Fruit fly (Drosophila melanogaster): ENCODE measurements around the gene CG8188.

Gene CG8188

DNA sequence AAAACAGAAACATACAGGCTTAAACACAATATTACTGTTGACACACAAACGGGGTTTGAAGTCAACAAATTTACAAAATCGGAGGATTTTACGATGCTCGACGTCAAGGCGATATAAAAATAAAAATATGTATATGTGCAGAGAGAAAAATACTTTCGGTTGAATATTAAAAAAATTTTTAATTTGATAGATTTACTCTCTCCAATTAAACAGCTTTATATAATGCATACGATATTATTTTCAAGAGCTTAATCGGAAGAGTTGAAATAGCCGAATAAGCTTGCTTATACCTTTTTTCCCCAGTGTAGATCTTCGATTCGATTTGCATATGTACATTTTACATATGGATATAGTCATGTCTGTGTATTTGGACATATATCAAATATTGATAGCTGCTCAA lies 6.2 kb downstream of the CG8188 start (continued):
- TF ChIP-seq Rfx (GFP tag; IDR thresholded peaks at IDR 0.05) (peak; percentile 84), MESR4 (GFP tag; optimal IDR thresholded peaks at IDR 0.05) (no peak), CG15514 (GFP tag; optimal IDR thresholded peaks at IDR 0.05) (peak; percentile 21), Dfd (GFP tag; optimal IDR thresholded peaks at IDR 0.05) (no peak), CG43689 (GFP tag; IDR thresholded peaks at IDR 0.05) (0 out of 2 replicates have a peak, but pooled peaks have one; percentile 47), bigmax (GFP tag; optimal IDR thresholded peaks at IDR 0.05) (no peak), row (GFP tag; IDR thresholded peaks at IDR 0.05) (peak; percentile 83), Mes4 (GFP tag; optimal IDR thresholded peaks at IDR 0.05) (no peak), Myb (GFP tag; optimal IDR thresholded peaks at IDR 0.05) (no peak), D19A (tag; optimal IDR thresholded peaks at IDR 0.05) (peak; percentile 8), hb (GFP tag; IDR thresholded peaks at IDR 0.05; ENCODE audit: partially characterized antibody) (no peak), CG13287 (GFP tag; IDR thresholded peaks at IDR 0.05; ENCODE audit: partially characterized antibody) (no peak), HmgZ (tag; optimal IDR thresholded peaks at IDR 0.05) (peak; percentile 48), mirr (GFP tag; optimal IDR thresholded peaks at IDR 0.05) (no peak), CG7987 (GFP tag; optimal IDR thresholded peaks at IDR 0.05) (no peak), lov (optimal IDR thresholded peaks at IDR 0.05) (no peak), lov (GFP tag; IDR thresholded peaks at IDR 0.05) (no peak), HLHmδ (GFP tag; optimal IDR thresholded peaks at IDR 0.05) (no peak), CrebB (tag; optimal IDR thresholded peaks at IDR 0.05) (peak; percentile 10), caup (GFP tag; optimal IDR thresholded peaks at IDR 0.05; ENCODE audit: severe bottlenecking) (peak; percentile 26), ab (GFP tag; optimal IDR thresholded peaks at IDR 0.05) (no peak), Drgx (GFP tag; IDR thresholded peaks at IDR 0.05) (0 out of 2 replicates have a peak, but pooled peaks have one; percentile 12), CG33213 (GFP tag; optimal IDR thresholded peaks at IDR 0.05) (no peak), aop (GFP tag; IDR thresholded peaks at IDR 0.05) (no peak), crol (GFP tag; IDR thresholded peaks at IDR 0.05) (no peak), CG8290 (GFP tag; optimal IDR thresholded peaks at IDR 0.05) (no peak), CG8290 (tag; optimal IDR thresholded peaks at IDR 0.05) (peak in 1 of 2 experiments; percentile 67), B-H2 (GFP tag; optimal IDR thresholded peaks at IDR 0.05) (no peak), pfk (GFP tag; optimal IDR thresholded peaks at IDR 0.05) (no peak), eve (GFP tag; optimal IDR thresholded peaks at IDR 0.05) (no peak), Fer1 (GFP tag; optimal IDR thresholded peaks at IDR 0.05) (peak; percentile 58), ewg (GFP tag; optimal IDR thresholded peaks at IDR 0.05) (no peak), Trl (optimal IDR thresholded peaks at IDR 0.05) (no peak), Trl (GFP tag; optimal IDR thresholded peaks at IDR 0.05) (no peak), CG6854 (GFP tag; optimal IDR thresholded peaks at IDR 0.05) (peak; percentile 13), CG31388 (GFP tag; optimal IDR thresholded peaks at IDR 0.05) (no peak), luna (GFP tag; optimal IDR thresholded peaks at IDR 0.05) (no peak), zf30C (GFP tag; optimal IDR thresholded peaks at IDR 0.05) (no peak), Lim3 (GFP tag; IDR thresholded peaks at IDR 0.05) (no peak), CG7786 (GFP tag; optimal IDR thresholded peaks at IDR 0.05) (peak; percentile 18), MBD-R2 (GFP tag; IDR thresholded peaks at IDR 0.05) (peak; percentile 43; the same call in 1 of the 2 replicates), emc (GFP tag; optimal IDR thresholded peaks at IDR 0.05) (no peak), CG14860 (GFP tag; IDR thresholded peaks at IDR 0.05; ENCODE audit: partially characterized antibody) (no peak), CG18764 (GFP tag; optimal IDR thresholded peaks at IDR 0.05) (no peak), sug (tag; optimal IDR thresholded peaks at IDR 0.05) (peak; percentile 51), NK7.1 (GFP tag; optimal IDR thresholded peaks at IDR 0.05) (peak; percentile 26), BtbVII (GFP tag; optimal IDR thresholded peaks at IDR 0.05) (peak; percentile 36), CG10462 (GFP tag; optimal IDR thresholded peaks at IDR 0.05) (no peak), ken (GFP tag; IDR thresholded peaks at IDR 0.05) (no peak), Vsx1 (GFP tag; optimal IDR thresholded peaks at IDR 0.05) (peak; percentile 16), scrt (GFP tag; optimal IDR thresholded peaks at IDR 0.05) (peak; percentile 31), unpg (GFP tag; optimal IDR thresholded peaks at IDR 0.05) (peak; percentile 74)
